Worm (Caenorhabditis elegans) whole organism, midembryonic: ENCODE data around the gene F45C12.17.

Experiments used
- cog-1 ChIP-seq: sonication (generic microtip); optimal IDR thresholded peaks from 2 replicates; lab custom pipeline; 2016; ENCODE audit warnings: missing genetic modification characterization, missing compliant biosample characterization
- flt-1 ChIP-seq: fragments of 200-800 bp; sonication (Bioruptor generic); IDR thresholded peaks from 2 replicates; pipeline ENCODE4 v1.3.6; 2022; ENCODE audit warnings: missing genetic modification characterization, missing compliant biosample characterization
- klf-2 ChIP-seq: fragments of 200-800 bp; sonication (Bioruptor generic); conservative IDR thresholded peaks from 2 replicates; pipeline ENCODE4 v1.3.6; 2022; ENCODE audit warnings: missing genetic modification reagents, missing genetic modification characterization, missing compliant biosample characterization
- med-1 ChIP-seq: sonication (generic microtip); optimal IDR thresholded peaks from 2 replicates; lab custom pipeline; 2017; ENCODE audit warnings: missing genetic modification characterization, mild to moderate bottlenecking, missing compliant biosample characterization, antibody characterized with exemption, missing genetic modification reagents; ENCODE audit not compliant: insufficient read depth
- ref-1 ChIP-seq: fragments of 200-800 bp; sonication (Bioruptor generic); conservative IDR thresholded peaks from 2 replicates; pipeline ENCODE4 v1.3.6; 2022; ENCODE audit warnings: missing genetic modification reagents, missing genetic modification characterization, missing compliant biosample characterization
- tab-1 ChIP-seq: fragments of 200-800 bp; sonication (Bioruptor generic); IDR thresholded peaks from 2 replicates; pipeline ENCODE4 v1.3.6; 2022; ENCODE audit warnings: missing genetic modification characterization, missing compliant biosample characterization
- ztf-23 ChIP-seq: fragments of 200-800 bp; sonication (Bioruptor generic); IDR thresholded peaks from 2 replicates; pipeline ENCODE4 v1.3.6; 2022; ENCODE audit warnings: missing genetic modification reagents, missing genetic modification characterization, missing compliant biosample characterization
- ztf-29 ChIP-seq: fragments of 200-800 bp; sonication (Bioruptor generic); IDR thresholded peaks from 2 replicates; pipeline ENCODE4 v1.3.6; 2022; ENCODE audit warnings: missing genetic modification reagents, missing genetic modification characterization, missing compliant biosample characterization

DNA sequence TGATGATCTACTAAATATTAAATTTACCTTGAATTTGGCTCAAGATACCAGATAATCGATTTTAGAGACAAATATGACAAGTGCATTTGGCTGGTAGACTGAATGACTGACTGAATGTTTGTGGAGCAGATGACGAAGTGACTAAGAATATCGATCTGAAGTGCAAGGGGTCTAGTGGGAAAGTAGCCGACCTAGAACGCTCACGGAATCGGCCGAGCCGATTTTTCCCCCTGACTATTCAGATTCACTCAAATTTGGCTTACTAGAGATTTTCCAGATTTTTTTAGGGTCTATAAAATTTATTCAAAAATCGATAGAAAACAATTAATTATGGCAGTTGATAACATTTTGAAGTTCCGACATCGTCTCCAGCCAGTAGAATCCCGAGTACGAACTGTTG, 31.4 kb upstream of the F45C12.17 start, which contains the start of gene fbxc-26:
- TF ChIP-seq ztf-29 (GFP tag; lab: Robert Waterston, UW) (no peak), med-1 (no peak), cog-1 (tag; lab: Kevin White, UChicago) (no peak), ztf-23 (no peak), flt-1 (GFP tag; lab: Robert Waterston, UW) (no peak), klf-2 (GFP tag; lab: Robert Waterston, UW) (no peak), tab-1 (GFP tag; lab: Robert Waterston, UW) (no peak), ref-1 (GFP tag; lab: Robert Waterston, UW) (no peak)
